Fruit fly (Drosophila melanogaster) whole organism, embryonic: Measurements from ENCODE around the gene CG12017.

Experiments
- Abd-B ChIP-seq: fragments of 200-800 bp; sonication (Bioruptor generic); optimal IDR thresholded peaks from 2 replicates; lab custom pipeline; 2018; ENCODE audit warnings: missing biosample characterization, mild to moderate bottlenecking, missing genetic modification characterization, moderate library complexity
- Atf3 ChIP-seq: fragments of 200-800 bp; sonication (Bioruptor generic); optimal IDR thresholded peaks from 3 replicates; lab custom pipeline; 2016; ENCODE audit warnings: missing biosample characterization, missing genetic modification characterization
- CG10274 ChIP-seq: fragments of 200-800 bp; sonication (Bioruptor generic); optimal IDR thresholded peaks from 3 replicates; lab custom pipeline; 2017; ENCODE audit warnings: missing biosample characterization, mild to moderate bottlenecking, missing genetic modification characterization
- CG10979 ChIP-seq: fragments of 200-800 bp; sonication (Bioruptor generic); optimal IDR thresholded peaks from 2 replicates; lab custom pipeline; 2018; ENCODE audit warnings: missing biosample characterization, mild to moderate bottlenecking, missing genetic modification characterization, moderate library complexity
- CG11093 ChIP-seq: fragments of 200-800 bp; sonication (Bioruptor generic); IDR thresholded peaks from 3 replicates; pipeline ENCODE4 v1.3.6; 2022; ENCODE audit warnings: missing biosample characterization, missing genetic modification characterization
- CG12155 ChIP-seq: fragments of 200-800 bp; sonication (Bioruptor generic); optimal IDR thresholded peaks from 3 replicates; lab custom pipeline; 2016; ENCODE audit warnings: missing biosample characterization, missing genetic modification characterization
- CG13123 ChIP-seq: fragments of 200-800 bp; sonication (Bioruptor generic); optimal IDR thresholded peaks from 2 replicates; lab custom pipeline; 2016; ENCODE audit warnings: missing biosample characterization, missing genetic modification characterization
- CG13624 ChIP-seq: fragments of 200-800 bp; sonication (Bioruptor generic); optimal IDR thresholded peaks from 2 replicates; lab custom pipeline; 2016; ENCODE audit warnings: missing biosample characterization, missing genetic modification characterization
- CG14860 ChIP-seq: fragments of 200-800 bp; sonication (Bioruptor generic); IDR thresholded peaks from 3 replicates; pipeline ENCODE4 v1.3.6; 2022; ENCODE audit warnings: missing biosample characterization, missing genetic modification characterization; ENCODE audit not compliant: partially characterized antibody
- CG16863 ChIP-seq: fragments of 200-800 bp; sonication (Bioruptor generic); optimal IDR thresholded peaks from 3 replicates; lab custom pipeline; 2016; ENCODE audit warnings: missing biosample characterization, missing genetic modification characterization
- CG17385 ChIP-seq: fragments of 200-800 bp; sonication (Bioruptor generic); optimal IDR thresholded peaks from 3 replicates; lab custom pipeline; 2018; ENCODE audit warnings: missing biosample characterization, mild to moderate bottlenecking, missing genetic modification characterization
- CG2120 ChIP-seq: fragments of 200-800 bp; sonication (Bioruptor generic); optimal IDR thresholded peaks from 3 replicates; lab custom pipeline; 2016; ENCODE audit warnings: missing biosample characterization, missing genetic modification characterization
- CG2875 ChIP-seq: fragments of 200-800 bp; sonication (Bioruptor generic); optimal IDR thresholded peaks from 2 replicates; lab custom pipeline; 2017; ENCODE audit warnings: missing biosample characterization, mild to moderate bottlenecking, missing genetic modification characterization, missing genetic modification reagents
- CG30020 ChIP-seq: fragments of 200-800 bp; optimal IDR thresholded peaks from 2 replicates; lab custom pipeline; 2019; ENCODE audit warnings: missing biosample characterization, mild to moderate bottlenecking, missing genetic modification characterization, moderate library complexity
- CG30403 ChIP-seq: fragments of 200-800 bp; sonication (Bioruptor generic); optimal IDR thresholded peaks from 3 replicates; lab custom pipeline; 2016; ENCODE audit warnings: missing biosample characterization, missing genetic modification characterization
- CG30431 ChIP-seq: fragments of 200-800 bp; sonication (Bioruptor generic); optimal IDR thresholded peaks from 2 replicates; lab custom pipeline; 2017; ENCODE audit warnings: missing biosample characterization, missing genetic modification characterization
- CG33213 ChIP-seq: fragments of 200-800 bp; sonication (Bioruptor generic); optimal IDR thresholded peaks from 3 replicates; lab custom pipeline; 2016; ENCODE audit warnings: missing biosample characterization, missing genetic modification characterization
- CG3726 ChIP-seq: fragments of 200-800 bp; sonication (Bioruptor generic); IDR thresholded peaks from 3 replicates; pipeline ENCODE4, ENCODE4 v1.3.6; 2022; ENCODE audit warnings: missing biosample characterization, missing genetic modification characterization
- CG4360 ChIP-seq: fragments of 200-800 bp; sonication (Bioruptor generic); IDR thresholded peaks from 2 replicates; pipeline ENCODE4 v1.3.6; 2022; ENCODE audit warnings: missing biosample characterization, missing genetic modification characterization
- CG4424 ChIP-seq: fragments of 200-800 bp; sonication (Bioruptor generic); optimal IDR thresholded peaks from 3 replicates; lab custom pipeline; 2016; ENCODE audit warnings: missing biosample characterization, missing genetic modification characterization
- CG5180 ChIP-seq: fragments of 200-800 bp; sonication (Bioruptor generic); optimal IDR thresholded peaks from 3 replicates; lab custom pipeline; 2017; ENCODE audit warnings: missing biosample characterization, missing genetic modification characterization, mild to moderate bottlenecking, moderate library complexity, missing genetic modification reagents
- CG6683 ChIP-seq: fragments of 200-800 bp; sonication (Bioruptor generic); optimal IDR thresholded peaks from 2 replicates; lab custom pipeline; 2017; ENCODE audit warnings: missing biosample characterization, mild to moderate bottlenecking, missing genetic modification characterization, missing genetic modification reagents
- CG8765 ChIP-seq: fragments of 200-800 bp; sonication (Bioruptor generic); IDR thresholded peaks from 2 replicates; pipeline ENCODE4 v1.3.6; 2022; ENCODE audit warnings: missing biosample characterization, missing genetic modification characterization
- Camta ChIP-seq: fragments of 200-800 bp; sonication (Bioruptor generic); optimal IDR thresholded peaks from 2 replicates; lab custom pipeline; 2016; ENCODE audit warnings: missing biosample characterization, missing genetic modification characterization
- Eip74EF ChIP-seq, 2 experiments: fragments of 200-800 bp in 1 of 2; fragments of >200 bp in 1 of 2; sonication (Bioruptor generic) in 1 of 2; optimal IDR thresholded peaks; 2 replicates each; lab custom pipeline; 2017 to 2019; ENCODE audit warnings: missing biosample characterization in 2 of 2, missing genetic modification characterization in 2 of 2, mild to moderate bottlenecking in 1 of 2, moderate library complexity in 1 of 2
- NC2α ChIP-seq: fragments of 200-800 bp; sonication (Bioruptor generic); optimal IDR thresholded peaks from 2 replicates; lab custom pipeline; 2016; ENCODE audit warnings: missing biosample characterization, missing genetic modification characterization
- NK7.1 ChIP-seq: fragments of 200-800 bp; sonication (Bioruptor generic); optimal IDR thresholded peaks from 3 replicates; lab custom pipeline; 2016; ENCODE audit warnings: missing biosample characterization, missing genetic modification characterization
- Oaz ChIP-seq: fragments of 200-800 bp; sonication (Bioruptor generic); IDR thresholded peaks from 2 replicates; pipeline ENCODE4 v1.3.6; 2022; ENCODE audit warnings: missing biosample characterization, missing genetic modification characterization
- Sry-δ ChIP-seq: fragments of 200-800 bp; sonication (Bioruptor generic); optimal IDR thresholded peaks from 2 replicates; lab custom pipeline; 2016; ENCODE audit warnings: missing biosample characterization, missing genetic modification characterization
- Ssrp ChIP-seq: fragments of 200-800 bp; sonication (Bioruptor generic); optimal IDR thresholded peaks from 2 replicates; lab custom pipeline; 2018; ENCODE audit warnings: missing biosample characterization, mild to moderate bottlenecking, missing genetic modification characterization, moderate library complexity
- Taf1 ChIP-seq: fragments of 200-800 bp; sonication (Bioruptor generic); IDR thresholded peaks from 2 replicates; pipeline ENCODE4 v1.3.6; 2022; ENCODE audit warnings: missing biosample characterization, missing genetic modification characterization
- ap ChIP-seq: fragments of 200-800 bp; sonication (Bioruptor generic); IDR thresholded peaks from 2 replicates; pipeline ENCODE4 v1.3.6; 2022; ENCODE audit warnings: missing biosample characterization, missing genetic modification characterization
- az2 ChIP-seq: fragments of 200-800 bp; sonication (Bioruptor generic); optimal IDR thresholded peaks from 3 replicates; lab custom pipeline; 2016; ENCODE audit warnings: missing biosample characterization, missing genetic modification characterization
- cato ChIP-seq: fragments of 200-800 bp; sonication (Bioruptor generic); optimal IDR thresholded peaks from 2 replicates; lab custom pipeline; 2016; ENCODE audit warnings: missing biosample characterization, missing genetic modification characterization, borderline replicate concordance
- cg ChIP-seq: fragments of 200-800 bp; sonication (Bioruptor generic); optimal IDR thresholded peaks from 3 replicates; lab custom pipeline; 2019; ENCODE audit warnings: missing biosample characterization, mild to moderate bottlenecking, missing genetic modification characterization, moderate library complexity
- chif ChIP-seq, 2 experiments: fragments of 200-800 bp; sonication (Bioruptor generic); optimal IDR thresholded peaks; 3 replicates each; lab custom pipeline; 2016; ENCODE audit warnings: missing biosample characterization in 2 of 2, missing genetic modification characterization in 2 of 2
- en ChIP-seq: fragments of 200-800 bp; sonication (Bioruptor generic); optimal IDR thresholded peaks from 2 replicates; lab custom pipeline; 2016; ENCODE audit warnings: missing biosample characterization, missing genetic modification characterization
- fd102C ChIP-seq: fragments of 200-800 bp; sonication (Bioruptor generic); optimal IDR thresholded peaks from 2 replicates; lab custom pipeline; 2018; ENCODE audit warnings: missing biosample characterization, mild to moderate bottlenecking, missing genetic modification characterization, moderate library complexity
- gem ChIP-seq: fragments of 200-800 bp; sonication (Bioruptor generic); optimal IDR thresholded peaks from 2 replicates; lab custom pipeline; 2019; ENCODE audit warnings: missing biosample characterization, mild to moderate bottlenecking, missing genetic modification characterization, moderate library complexity
- gfzf ChIP-seq: fragments of 200-800 bp; sonication (Bioruptor generic); optimal IDR thresholded peaks from 2 replicates; lab custom pipeline; 2016; ENCODE audit warnings: missing biosample characterization, mild to moderate bottlenecking, missing genetic modification characterization, moderate library complexity
- gsb ChIP-seq: fragments of 200-800 bp; sonication (Bioruptor generic); IDR thresholded peaks from 2 replicates; pipeline ENCODE4 v1.3.6; 2022; ENCODE audit warnings: missing biosample characterization, missing genetic modification characterization
- her ChIP-seq: fragments of 200-800 bp; sonication (Bioruptor generic); optimal IDR thresholded peaks from 2 replicates; lab custom pipeline; 2016; ENCODE audit warnings: missing biosample characterization, missing genetic modification characterization
- lov ChIP-seq, 2 experiments: fragments of 200-800 bp in 1 of 2; fragments of >200 bp in 1 of 2; sonication (Bioruptor generic) in 1 of 2; IDR thresholded peaks in 1 of 2; optimal IDR thresholded peaks in 1 of 2; 2 replicates in 1 of 2; 3 replicates in 1 of 2; pipeline versions ENCODE4 v1.3.6 to Lab custom; 2017 to 2022; ENCODE audit warnings: missing biosample characterization in 1 of 2, missing genetic modification characterization in 1 of 2
- oc ChIP-seq: fragments of 200-800 bp; sonication (Bioruptor generic); optimal IDR thresholded peaks from 2 replicates; lab custom pipeline; 2018; ENCODE audit warnings: missing biosample characterization, mild to moderate bottlenecking, missing genetic modification characterization, moderate library complexity
- shn ChIP-seq: fragments of 200-800 bp; sonication (Bioruptor generic); optimal IDR thresholded peaks from 3 replicates; lab custom pipeline; 2016; ENCODE audit warnings: missing biosample characterization, missing genetic modification characterization
- slou ChIP-seq: fragments of 200-800 bp; sonication (Bioruptor generic); optimal IDR thresholded peaks from 3 replicates; lab custom pipeline; 2016; ENCODE audit warnings: missing biosample characterization, missing genetic modification characterization
- sug ChIP-seq: fragments of 200-800 bp; optimal IDR thresholded peaks from 2 replicates; lab custom pipeline; 2019; ENCODE audit warnings: missing biosample characterization, mild to moderate bottlenecking, missing genetic modification characterization, moderate library complexity
- tin ChIP-seq: fragments of 200-800 bp; sonication (Bioruptor generic); optimal IDR thresholded peaks from 3 replicates; lab custom pipeline; 2016; ENCODE audit warnings: missing biosample characterization, missing genetic modification characterization
- wek ChIP-seq: fragments of 200-800 bp; sonication (Bioruptor generic); optimal IDR thresholded peaks from 3 replicates; lab custom pipeline; 2018; ENCODE audit warnings: missing biosample characterization, mild to moderate bottlenecking, missing genetic modification characterization, moderate library complexity
- zfh1 ChIP-seq: fragments of 200-800 bp; sonication (Bioruptor generic); IDR thresholded peaks from 3 replicates; pipeline ENCODE4 v1.3.6; 2022; ENCODE audit warnings: missing biosample characterization, missing genetic modification characterization

Gene CG12017

DNA sequence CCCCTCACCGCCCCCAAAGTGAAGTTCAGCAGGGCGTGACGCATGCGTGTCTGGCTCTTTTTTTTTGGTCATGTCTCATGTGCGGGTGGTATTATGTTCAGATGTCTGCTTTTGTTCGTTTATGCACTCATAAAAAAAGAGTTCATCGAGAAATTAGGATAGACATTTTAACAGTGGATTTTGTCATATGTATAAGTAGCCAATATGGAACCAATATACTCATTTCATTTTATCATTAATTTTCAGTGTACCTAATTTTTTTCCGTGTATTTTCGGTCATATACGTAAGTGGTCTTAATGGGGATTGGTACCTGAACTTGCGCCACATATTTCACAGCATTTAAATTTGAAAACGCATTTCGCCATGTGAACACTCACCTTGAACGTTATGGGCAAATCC is 20.3 kb downstream of the CG12017 start (continued):
- TF ChIP-seq wek (GFP tag; lab: Kevin White, UChicago) (peak; percentile 19), fd102C (no peak), her (GFP tag; lab: Kevin White, UChicago) (no peak), chif (GFP tag; optimal IDR thresholded peaks at IDR 0.05; lab: Kevin White, UChicago) (peak; percentile 37 to 40), en (GFP tag; lab: Kevin White, UChicago) (peak; percentile 40), CG10274 (GFP tag; lab: Kevin White, UChicago) (no peak), CG12155 (GFP tag; lab: Kevin White, UChicago) (peak; percentile 17), Abd-B (GFP tag; lab: Kevin White, UChicago) (no peak), NC2α (no peak), Camta (GFP tag; lab: Kevin White, UChicago) (peak; percentile 58), Oaz (GFP tag; lab: Robert Waterston, UW) (peak; percentile 67), CG17385 (GFP tag; lab: Kevin White, UChicago) (peak; percentile 54), shn (GFP tag; lab: Kevin White, UChicago) (peak; percentile 7), az2 (GFP tag; lab: Kevin White, UChicago) (peak; percentile 44), CG14860 (GFP tag; lab: Robert Waterston, UW) (no peak), Atf3 (GFP tag; lab: Kevin White, UChicago) (no peak), oc (peak; percentile 62), cato (GFP tag; lab: Kevin White, UChicago) (no peak), CG13123 (no peak), CG16863 (GFP tag; lab: Kevin White, UChicago) (peak; percentile 40), CG5180 (GFP tag; lab: Kevin White, UChicago) (peak; percentile 44), CG13624 (GFP tag; lab: Kevin White, UChicago) (peak; percentile 35), CG30431 (GFP tag; lab: Kevin White, UChicago) (peak; percentile 16), Taf1 (no peak), CG33213 (GFP tag; lab: Kevin White, UChicago) (peak; percentile 33), cg (GFP tag; lab: Kevin White, UChicago) (no peak), CG6683 (GFP tag; lab: Kevin White, UChicago) (no peak), CG8765 (GFP tag; lab: Robert Waterston, UW) (no peak), NK7.1 (peak; percentile 30), zfh1 (GFP tag; lab: Robert Waterston, UW) (peak; percentile 68; the same call in 2 of the 3 replicates), CG4424 (GFP tag; lab: Kevin White, UChicago) (peak; percentile 66), lov (optimal IDR thresholded peaks at IDR 0.05; lab: Kevin White, UChicago) (no peak), lov (GFP tag; IDR thresholded peaks at IDR 0.05; lab: Robert Waterston, UW) (peak; percentile 73; the same call in 1 of the 3 replicates), CG2875 (peak; percentile 50), Eip74EF (GFP tag; optimal IDR thresholded peaks at IDR 0.05; lab: Kevin White, UChicago) (peak in 1 of 2 experiments; percentile 40), CG2120 (GFP tag; lab: Kevin White, UChicago) (no peak), CG3726 (GFP tag; lab: Robert Waterston, UW) (no peak), CG4360 (GFP tag; lab: Robert Waterston, UW) (peak; percentile 20; the same call in 1 of the 2 replicates), ap (GFP tag; lab: Robert Waterston, UW) (peak; percentile 61), gem (tag; lab: Kevin White, UChicago) (peak; percentile 81), CG11093 (peak; percentile 57; the same call in 2 of the 3 replicates), slou (GFP tag; lab: Kevin White, UChicago) (no peak), tin (GFP tag; lab: Kevin White, UChicago) (peak; percentile 68), Sry-δ (GFP tag; lab: Kevin White, UChicago) (peak; percentile 15), gfzf (GFP tag; lab: Kevin White, UChicago) (no peak), CG30020 (tag; lab: Kevin White, UChicago) (no peak), CG10979 (peak; percentile 67), sug (no peak), CG30403 (GFP tag; lab: Kevin White, UChicago) (peak; percentile 55), Ssrp (tag; lab: Kevin White, UChicago) (peak; percentile 62), gsb (GFP tag; lab: Robert Waterston, UW) (no peak)
